1 fruit fly cellular context compared by ENCODE assay signal in the genomic region with DNA sequence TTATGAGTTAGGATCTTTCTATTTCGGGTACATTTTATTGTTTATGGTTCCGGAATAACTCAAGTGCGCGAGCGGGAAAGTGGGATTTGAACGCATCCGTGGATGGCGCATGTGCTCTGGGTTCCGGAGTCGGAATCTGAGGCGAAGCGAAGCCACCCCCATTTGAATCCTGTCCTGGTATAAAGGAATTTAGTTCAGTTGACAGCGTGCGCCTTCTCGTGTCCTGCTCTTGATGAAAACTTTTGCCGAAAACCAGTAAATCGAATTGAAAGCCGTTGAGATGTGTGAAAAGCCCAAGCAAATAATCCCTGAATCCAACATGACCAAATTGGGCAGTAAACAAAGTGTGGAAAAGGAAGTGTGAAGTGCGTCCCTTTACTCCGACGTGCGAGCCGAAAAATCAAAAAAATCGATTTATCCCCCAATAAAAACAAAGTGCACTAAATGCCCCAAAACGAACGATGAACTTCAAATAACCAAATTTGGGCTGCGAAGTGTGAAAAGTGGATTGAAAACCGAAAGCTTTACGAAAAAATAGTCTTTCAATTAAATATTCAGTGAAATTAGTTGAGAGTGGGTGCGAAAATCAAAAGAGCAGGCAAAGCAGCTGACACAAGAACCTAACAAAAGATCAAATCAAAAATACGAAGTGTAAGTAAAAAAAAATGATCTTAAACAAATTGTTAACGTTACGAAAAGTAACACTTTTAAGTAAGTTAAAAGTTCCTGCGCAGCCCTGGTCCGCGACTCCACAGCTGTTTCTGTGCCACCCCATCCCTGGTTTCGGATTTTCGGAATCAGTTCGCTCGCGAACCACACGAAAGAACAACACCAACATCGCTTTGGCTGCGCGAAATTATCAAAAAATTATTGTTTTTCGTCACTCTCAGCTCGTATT.
A peak's percentile ranks its signal among the peaks of the same experiment; 100 is the strongest.
TF ChIP-seq lines count a peak whose summit lies in the region.

Gene Lar, plus strand, starts transcription at position 188 of the 898 bp plus-strand sequence.

TF ChIP-seq in whole organism, embryonic, 481 proteins besides CTCF, POLR2A, EP300 and RAD21 (continued from another document and continues in another):
- TF ChIP-seq CG6791 (GFP tag; IDR thresholded peaks at IDR 0.05; lab: Robert Waterston, UW; ENCODE audit: partially characterized antibody) (no peak), bsh (GFP tag; optimal IDR thresholded peaks at IDR 0.05; lab: Kevin White, UChicago) (peak; percentile 6 to 47), tin (GFP tag; optimal IDR thresholded peaks at IDR 0.05; lab: Kevin White, UChicago) (peak; percentile 39), CG8478 (optimal IDR thresholded peaks at IDR 0.05; lab: Kevin White, UChicago) (no peak), BtbVII (GFP tag; optimal IDR thresholded peaks at IDR 0.05; lab: Kevin White, UChicago) (no peak), Bteb2 (GFP tag; optimal IDR thresholded peaks at IDR 0.05; lab: Kevin White, UChicago) (peak; percentile 75), lab (GFP tag; optimal IDR thresholded peaks at IDR 0.05; lab: Kevin White, UChicago) (peak; percentile 79), al (GFP tag; IDR thresholded peaks at IDR 0.05; lab: Robert Waterston, UW) (peak; percentile 43; the same call in 1 of the 2 replicates), Bdp1 (GFP tag; optimal IDR thresholded peaks at IDR 0.05; lab: Kevin White, UChicago) (peak; percentile 42), Atf6 (GFP tag; IDR thresholded peaks at IDR 0.05; lab: Robert Waterston, UW) (peak; percentile 68), repo (GFP tag; optimal IDR thresholded peaks at IDR 0.05; lab: Kevin White, UChicago) (peak; percentile 11), CG12744 (GFP tag; optimal IDR thresholded peaks at IDR 0.05; lab: Kevin White, UChicago) (no peak), fd102C (GFP tag; optimal IDR thresholded peaks at IDR 0.05; lab: Kevin White, UChicago) (no peak), bbx (GFP tag; IDR thresholded peaks at IDR 0.05; lab: Robert Waterston, UW; ENCODE audit: partially characterized antibody) (no peak), mam (GFP tag; optimal IDR thresholded peaks at IDR 0.05; lab: Kevin White, UChicago) (peak; percentile 74), CG10147 (GFP tag; optimal IDR thresholded peaks at IDR 0.05; lab: Kevin White, UChicago) (peak; percentile 39), salm (tag; optimal IDR thresholded peaks at IDR 0.05; lab: Kevin White, UChicago) (no peak), pum (GFP tag; optimal IDR thresholded peaks at IDR 0.05; lab: Kevin White, UChicago) (peak; percentile 70), CG7745 (tag; optimal IDR thresholded peaks at IDR 0.05; lab: Kevin White, UChicago) (no peak), ci (GFP tag; IDR thresholded peaks at IDR 0.05; lab: Robert Waterston, UW) (peak; percentile 78), gsb (GFP tag; IDR thresholded peaks at IDR 0.05; lab: Robert Waterston, UW) (no peak), tup (GFP tag; optimal IDR thresholded peaks at IDR 0.05; lab: Kevin White, UChicago) (no peak), esg (GFP tag; conservative IDR thresholded peaks at IDR 0.05; lab: Robert Waterston, UW) (0 out of 2 replicates have a peak, but pooled peaks have one; percentile 9), pzg (GFP tag; optimal IDR thresholded peaks at IDR 0.05; lab: Kevin White, UChicago) (peak; percentile 79), CG13775 (GFP tag; optimal IDR thresholded peaks at IDR 0.05; lab: Kevin White, UChicago) (peak; percentile 48), CG4820 (GFP tag; optimal IDR thresholded peaks at IDR 0.05; lab: Kevin White, UChicago) (peak; percentile 53), D19A (tag; optimal IDR thresholded peaks at IDR 0.05; lab: Kevin White, UChicago) (peak; percentile 38), NK7.1 (GFP tag; optimal IDR thresholded peaks at IDR 0.05; lab: Kevin White, UChicago) (peak; percentile 16), Xbp1 (GFP tag; optimal IDR thresholded peaks at IDR 0.05; lab: Kevin White, UChicago) (peak; percentile 68), lov (optimal IDR thresholded peaks at IDR 0.05; lab: Kevin White, UChicago) (no peak), lov (GFP tag; IDR thresholded peaks at IDR 0.05; lab: Robert Waterston, UW) (0 out of 3 replicates have a peak, but pooled peaks have one; percentile 17), onecut (GFP tag; IDR thresholded peaks at IDR 0.05; lab: Robert Waterston, UW) (peak; percentile 84), CG17359 (tag; optimal IDR thresholded peaks at IDR 0.05; lab: Kevin White, UChicago) (peak; percentile 49), hth (optimal IDR thresholded peaks at IDR 0.05; lab: Kevin White, UChicago) (no peak), CG13424 (tag; optimal IDR thresholded peaks at IDR 0.05; lab: Kevin White, UChicago) (peak; percentile 66), Drgx (GFP tag; IDR thresholded peaks at IDR 0.05; lab: Robert Waterston, UW) (peak; percentile 35), h (optimal IDR thresholded peaks at IDR 0.05; lab: Kevin White, UChicago) (no peak), jing (GFP tag; optimal IDR thresholded peaks at IDR 0.05; lab: Kevin White, UChicago) (no peak), phol (tag; optimal IDR thresholded peaks at IDR 0.05; lab: Kevin White, UChicago) (peak; percentile 58), CG18262 (tag; optimal IDR thresholded peaks at IDR 0.05; lab: Kevin White, UChicago) (peak; percentile 50), Trl (optimal IDR thresholded peaks at IDR 0.05; lab: Kevin White, UChicago) (no peak), Trl (GFP tag; optimal IDR thresholded peaks at IDR 0.05; lab: Kevin White, UChicago) (peak; percentile 49), CG13894 (tag; optimal IDR thresholded peaks at IDR 0.05; lab: Kevin White, UChicago) (peak; percentile 62), seq (GFP tag; IDR thresholded peaks at IDR 0.05; lab: Robert Waterston, UW) (no peak), Dll (GFP tag; IDR thresholded peaks at IDR 0.05; lab: Robert Waterston, UW; ENCODE audit: partially characterized antibody) (peak; percentile 30; the same call in 1 of the 4 replicates), Dip3 (GFP tag; optimal IDR thresholded peaks at IDR 0.05; lab: Kevin White, UChicago) (peak; percentile 16), CG15011 (GFP tag; optimal IDR thresholded peaks at IDR 0.05; lab: Kevin White, UChicago) (no peak), CG7839 (tag; optimal IDR thresholded peaks at IDR 0.05; lab: Kevin White, UChicago) (peak; percentile 47), CG14667 (GFP tag; IDR thresholded peaks at IDR 0.05; lab: Robert Waterston, UW) (no peak), CG11695 (GFP tag; IDR thresholded peaks at IDR 0.05; lab: Robert Waterston, UW) (peak; percentile 59; the same call in 1 of the 3 replicates), CG9437 (GFP tag; optimal IDR thresholded peaks at IDR 0.05; lab: Kevin White, UChicago) (peak; percentile 89), CG10979 (tag; optimal IDR thresholded peaks at IDR 0.05; lab: Kevin White, UChicago) (peak; percentile 45), disco-r (GFP tag; optimal IDR thresholded peaks at IDR 0.05; lab: Kevin White, UChicago) (no peak), Rfx (GFP tag; IDR thresholded peaks at IDR 0.05; lab: Robert Waterston, UW) (peak; percentile 79), lilli (GFP tag; optimal IDR thresholded peaks at IDR 0.05; lab: Kevin White, UChicago) (peak; percentile 80), Lhr (GFP tag; optimal IDR thresholded peaks at IDR 0.05; lab: Kevin White, UChicago) (peak; percentile 58), Fer1 (GFP tag; optimal IDR thresholded peaks at IDR 0.05; lab: Kevin White, UChicago) (peak; percentile 57), TFAM (GFP tag; optimal IDR thresholded peaks at IDR 0.05; lab: Kevin White, UChicago) (no peak), CG10431 (GFP tag; optimal IDR thresholded peaks at IDR 0.05; lab: Kevin White, UChicago) (peak; percentile 53), CG16863 (GFP tag; optimal IDR thresholded peaks at IDR 0.05; lab: Kevin White, UChicago) (peak; percentile 52), CG15601 (tag; optimal IDR thresholded peaks at IDR 0.05; lab: Kevin White, UChicago) (peak; percentile 42), CG15479 (GFP tag; optimal IDR thresholded peaks at IDR 0.05; lab: Kevin White, UChicago) (no peak), CG13296 (GFP tag; optimal IDR thresholded peaks at IDR 0.05; lab: Kevin White, UChicago) (peak; percentile 64), chn (GFP tag; optimal IDR thresholded peaks at IDR 0.05; lab: Kevin White, UChicago) (peak; percentile 61), Dp (GFP tag; optimal IDR thresholded peaks at IDR 0.05; lab: Kevin White, UChicago) (peak; percentile 40), CG10366 (GFP tag; IDR thresholded peaks at IDR 0.05; lab: Robert Waterston, UW) (peak; percentile 73; the same call in 1 of the 2 replicates), unpg (GFP tag; optimal IDR thresholded peaks at IDR 0.05; lab: Kevin White, UChicago) (peak; percentile 26), C15 (GFP tag; IDR thresholded peaks at IDR 0.05; lab: Robert Waterston, UW) (no peak), tgo (GFP tag; IDR thresholded peaks at IDR 0.05; lab: Robert Waterston, UW) (no peak), gce (GFP tag; IDR thresholded peaks at IDR 0.05; lab: Robert Waterston, UW) (no peak), CG4328 (GFP tag; optimal IDR thresholded peaks at IDR 0.05; lab: Kevin White, UChicago) (peak; percentile 26), Asciz (GFP tag; optimal IDR thresholded peaks at IDR 0.05; lab: Kevin White, UChicago) (no peak), Ptx1 (GFP tag; IDR thresholded peaks at IDR 0.05; lab: Robert Waterston, UW) (peak; percentile 38; the same call in 1 of the 2 replicates), CG1647 (GFP tag; optimal IDR thresholded peaks at IDR 0.05; lab: Kevin White, UChicago) (no peak), wor (GFP tag; IDR thresholded peaks at IDR 0.05; lab: Robert Waterston, UW) (no peak), nom (GFP tag; optimal IDR thresholded peaks at IDR 0.05; lab: Kevin White, UChicago) (peak; percentile 37), tll (GFP tag; optimal IDR thresholded peaks at IDR 0.05; lab: Kevin White, UChicago) (peak in 1 of 2 experiments; percentile 31), CG6272 (GFP tag; IDR thresholded peaks at IDR 0.05; lab: Robert Waterston, UW) (peak; percentile 11; the same call in 1 of the 2 replicates), ssp (GFP tag; IDR thresholded peaks at IDR 0.05; lab: Robert Waterston, UW) (no peak), tx (GFP tag; optimal IDR thresholded peaks at IDR 0.05; lab: Kevin White, UChicago) (peak; percentile 40), sisA (GFP tag; IDR thresholded peaks at IDR 0.05; lab: Robert Waterston, UW) (peak; percentile 57), slp2 (GFP tag; optimal IDR thresholded peaks at IDR 0.05; lab: Kevin White, UChicago) (peak; percentile 34), Sox100B (GFP tag; optimal IDR thresholded peaks at IDR 0.05; lab: Kevin White, UChicago) (no peak), CG9797 (GFP tag; optimal IDR thresholded peaks at IDR 0.05; lab: Kevin White, UChicago) (peak; percentile 44), az2 (GFP tag; optimal IDR thresholded peaks at IDR 0.05; lab: Kevin White, UChicago) (peak; percentile 54), CG7928 (GFP tag; optimal IDR thresholded peaks at IDR 0.05; lab: Kevin White, UChicago) (peak; percentile 99), crc (GFP tag; optimal IDR thresholded peaks at IDR 0.05; lab: Kevin White, UChicago) (peak; percentile 56), croc (GFP tag; conservative IDR thresholded peaks at IDR 0.05; lab: Robert Waterston, UW) (peak; percentile 34; the same call in 1 of the 3 replicates), Med (GFP tag; lab: Kevin White, UChicago) (peak; percentile 93), E2f2 (GFP tag; IDR thresholded peaks at IDR 0.05; lab: Robert Waterston, UW) (peak; percentile 57), CG12104 (GFP tag; optimal IDR thresholded peaks at IDR 0.05; lab: Kevin White, UChicago) (no peak), eve (GFP tag; optimal IDR thresholded peaks at IDR 0.05; lab: Kevin White, UChicago) (no peak), CG5245 (GFP tag; optimal IDR thresholded peaks at IDR 0.05; lab: Kevin White, UChicago) (peak; percentile 26), Bgb (GFP tag; IDR thresholded peaks at IDR 0.05; lab: Robert Waterston, UW; ENCODE audit: partially characterized antibody) (0 out of 2 replicates have a peak, but pooled peaks have one; percentile 22), insv (GFP tag; optimal IDR thresholded peaks at IDR 0.05; lab: Kevin White, UChicago) (peak in 1 of 2 experiments; percentile 36), Hr3 (GFP tag; optimal IDR thresholded peaks at IDR 0.05; lab: Kevin White, UChicago) (peak; percentile 41), CG10565 (GFP tag; optimal IDR thresholded peaks at IDR 0.05; lab: Kevin White, UChicago) (no peak), zfh2 (GFP tag; optimal IDR thresholded peaks at IDR 0.05; lab: Kevin White, UChicago) (peak; percentile 68), jigr1 (GFP tag; IDR thresholded peaks at IDR 0.05; lab: Robert Waterston, UW) (no peak; the same call in 2 of the 3 replicates), crol (GFP tag; IDR thresholded peaks at IDR 0.05; lab: Robert Waterston, UW) (no peak), CG4360 (GFP tag; IDR thresholded peaks at IDR 0.05; lab: Robert Waterston, UW) (no peak), bigmax (GFP tag; optimal IDR thresholded peaks at IDR 0.05; lab: Kevin White, UChicago) (no peak), zfh1 (GFP tag; IDR thresholded peaks at IDR 0.05; lab: Robert Waterston, UW) (peak; percentile 67), CG1529 (GFP tag; optimal IDR thresholded peaks at IDR 0.05; lab: Kevin White, UChicago) (peak; percentile 9), gt (GFP tag; IDR thresholded peaks at IDR 0.05; lab: Robert Waterston, UW) (no peak), bab2 (GFP tag; optimal IDR thresholded peaks at IDR 0.05; lab: Kevin White, UChicago) (peak; percentile 53), CG9215 (GFP tag; IDR thresholded peaks at IDR 0.05; lab: Robert Waterston, UW) (peak; percentile 55), CG4617 (GFP tag; optimal IDR thresholded peaks at IDR 0.05; lab: Kevin White, UChicago; ENCODE audit: borderline replicate concordance) (peak; percentile 88), CG6175 (GFP tag; IDR thresholded peaks at IDR 0.05; lab: Robert Waterston, UW) (no peak), twi (tag; optimal IDR thresholded peaks at IDR 0.05; lab: Kevin White, UChicago) (no peak), CG7963 (GFP tag; IDR thresholded peaks at IDR 0.05; lab: Robert Waterston, UW; ENCODE audit: partially characterized antibody) (no peak), Ada2b (GFP tag; IDR thresholded peaks at IDR 0.05; lab: Robert Waterston, UW) (0 out of 2 replicates have a peak, but pooled peaks have one; percentile 24), Spps (tag; optimal IDR thresholded peaks at IDR 0.05; lab: Kevin White, UChicago) (peak; percentile 10), E2f1 (GFP tag; IDR thresholded peaks at IDR 0.05; lab: Robert Waterston, UW) (peak; percentile 47; the same call in 1 of the 2 replicates), otp (GFP tag; IDR thresholded peaks at IDR 0.05; lab: Robert Waterston, UW) (no peak), MESR4 (GFP tag; optimal IDR thresholded peaks at IDR 0.05; lab: Kevin White, UChicago) (peak; percentile 80), sima (GFP tag; optimal IDR thresholded peaks at IDR 0.05; lab: Kevin White, UChicago) (no peak), klu (GFP tag; IDR thresholded peaks at IDR 0.05; lab: Robert Waterston, UW) (no peak), Opbp (GFP tag; IDR thresholded peaks at IDR 0.05; lab: Robert Waterston, UW; ENCODE audit: partially characterized antibody) (no peak; the same call in 2 of the 3 replicates)
